Fruit fly (Drosophila melanogaster) whole organism, prepupa: Measurements from ENCODE around the gene yellow-e3.

Source experiments
- CG6808 ChIP-seq: fragments of 200-800 bp; sonication (Bioruptor generic); optimal IDR thresholded peaks from 3 replicates; lab custom pipeline; 2017; ENCODE audit warnings: missing biosample characterization, missing genetic modification characterization, mild to moderate bottlenecking, moderate library complexity, missing genetic modification reagents
- Hr39 ChIP-seq: fragments of 200-800 bp; sonication (Bioruptor generic); optimal IDR thresholded peaks from 2 replicates; lab custom pipeline; 2016; ENCODE audit warnings: missing biosample characterization, missing genetic modification characterization
- Lpt ChIP-seq: fragments of 200-800 bp; sonication (Bioruptor generic); optimal IDR thresholded peaks from 3 replicates; lab custom pipeline; 2016; ENCODE audit warnings: missing biosample characterization, missing genetic modification characterization
- achi ChIP-seq: fragments of 200-800 bp; sonication (Bioruptor generic); optimal IDR thresholded peaks from 3 replicates; lab custom pipeline; 2016; ENCODE audit warnings: missing biosample characterization, missing genetic modification characterization
- eg ChIP-seq: fragments of 200-800 bp; sonication (Bioruptor generic); IDR thresholded peaks from 3 replicates; pipeline ENCODE4 v1.3.6; 2022; ENCODE audit warnings: missing biosample characterization, missing genetic modification characterization
- net ChIP-seq: fragments of 200-800 bp; sonication (Bioruptor generic); optimal IDR thresholded peaks from 3 replicates; lab custom pipeline; 2016; ENCODE audit warnings: missing biosample characterization, missing genetic modification characterization

- TF ChIP-seq CG6808 (GFP tag; lab: Kevin White, UChicago) (no peak), achi (GFP tag; lab: Kevin White, UChicago) (no peak), net (no peak), eg (GFP tag; lab: Robert Waterston, UW) (no peak), Hr39 (GFP tag; lab: Kevin White, UChicago) (no peak), Lpt (GFP tag; lab: Kevin White, UChicago) (no peak)
These were observed 19.6 kb downstream of the yellow-e3 start for dm6 chr3R:13385105-13385504.
